Fruit fly (Drosophila melanogaster) S2 (cell line): Measurements from ENCODE around the gene CG7966.

Experiments
- CG8478 ChIP-seq: fragments of >200 bp; optimal IDR thresholded peaks from 2 replicates; lab custom pipeline; 2018
- CTCF ChIP-seq, 2 experiments: fragments of >200 bp; optimal IDR thresholded peaks; 2 replicates each; lab custom pipeline; 2018

CG7966 gene

DNA sequence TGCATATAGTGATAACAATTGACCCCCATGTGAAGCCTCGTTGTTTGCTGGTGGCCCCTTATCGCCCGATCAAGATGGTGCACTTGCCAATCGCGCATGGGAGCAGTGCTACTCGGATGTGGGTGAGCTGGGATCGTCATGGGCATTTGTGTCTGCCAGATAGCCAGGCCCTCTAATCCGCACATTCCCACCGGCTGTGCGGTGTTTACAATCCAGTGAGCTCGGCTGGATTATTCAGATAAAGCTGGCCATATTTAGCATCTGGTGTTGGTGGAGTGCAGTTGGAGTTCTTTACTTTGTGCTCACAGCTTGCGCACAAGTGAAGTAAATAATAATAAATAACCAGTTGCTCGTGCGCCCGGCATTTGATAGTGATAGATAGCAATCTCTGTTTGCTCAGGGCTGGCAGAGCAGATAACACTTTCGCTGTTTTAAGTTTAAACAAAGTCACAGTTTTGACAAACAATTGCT lies 18.2 kb downstream of the CG7966 start:
- TF ChIP-seq CG8478 (lab: Kevin White, UChicago) (no peak), CTCF (optimal IDR thresholded peaks at IDR 0.05; lab: Kevin White, UChicago) (no peak)

- TF ChIP-seq CG8478 (lab: Kevin White, UChicago) (no peak), CTCF (optimal IDR thresholded peaks at IDR 0.05; lab: Kevin White, UChicago) (no peak)
These were observed 18.9 kb downstream of the CG7966 start, which contains the start of gene ry for dm6 chr3R:13032323-13032722. Gene ry (plus strand): TSS chr3R:13032528.

- TF ChIP-seq CG8478 (lab: Kevin White, UChicago) (no peak), CTCF (optimal IDR thresholded peaks at IDR 0.05; lab: Kevin White, UChicago) (no peak)
These were observed 20.7 kb downstream of the CG7966 start, which contains the start of the genes CG46281 and CG46280 for dm6 chr3R:13030257-13031173. Gene CG46281 (minus strand): TSS chr3R:13030307. Gene CG46280 (minus strand): TSS chr3R:13030659.

dm6 chr3R:13018995-13019394 lies 32.3 kb downstream of the CG7966 start:
- TF ChIP-seq CG8478 (lab: Kevin White, UChicago) (no peak), CTCF (optimal IDR thresholded peaks at IDR 0.05; lab: Kevin White, UChicago) (no peak)

DNA sequence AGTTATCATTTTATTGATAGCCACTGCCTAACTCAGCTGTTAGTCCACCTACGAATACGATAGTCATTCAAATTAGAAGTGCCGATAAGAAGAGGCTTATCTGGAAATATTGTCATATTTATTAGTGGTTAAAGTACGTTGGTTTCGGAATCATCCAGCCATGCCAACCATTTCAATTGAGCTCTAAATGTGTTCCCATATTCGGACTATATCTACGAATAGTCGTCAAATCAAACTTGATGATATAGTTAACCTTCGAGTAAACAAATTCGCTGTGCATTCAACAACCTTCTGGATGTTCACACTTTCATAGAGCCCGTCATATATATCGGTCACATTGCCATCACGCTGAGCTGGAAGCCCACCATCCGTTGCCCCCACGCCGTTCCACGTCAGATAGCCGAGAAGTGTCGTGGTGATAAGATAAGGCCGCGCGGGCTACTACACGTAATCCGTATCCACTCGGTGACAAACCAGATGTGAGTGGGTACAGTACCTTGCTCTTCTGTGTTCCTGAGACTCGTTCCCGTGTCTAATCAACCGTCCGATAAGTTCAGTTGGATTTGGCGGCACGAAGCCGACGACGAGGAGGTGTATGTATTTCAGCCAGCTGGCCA lies 32.9 kb downstream of the CG7966 start:
- TF ChIP-seq CG8478 (lab: Kevin White, UChicago) (no peak), CTCF (optimal IDR thresholded peaks at IDR 0.05; lab: Kevin White, UChicago) (no peak)

dm6 chr3R:13017623-13018036 lies 33.6 kb downstream of the CG7966 start:
- TF ChIP-seq CG8478 (lab: Kevin White, UChicago), result no peak
- no peak for TF ChIP-seq CTCF (optimal IDR thresholded peaks at IDR 0.05; lab: Kevin White, UChicago)

DNA sequence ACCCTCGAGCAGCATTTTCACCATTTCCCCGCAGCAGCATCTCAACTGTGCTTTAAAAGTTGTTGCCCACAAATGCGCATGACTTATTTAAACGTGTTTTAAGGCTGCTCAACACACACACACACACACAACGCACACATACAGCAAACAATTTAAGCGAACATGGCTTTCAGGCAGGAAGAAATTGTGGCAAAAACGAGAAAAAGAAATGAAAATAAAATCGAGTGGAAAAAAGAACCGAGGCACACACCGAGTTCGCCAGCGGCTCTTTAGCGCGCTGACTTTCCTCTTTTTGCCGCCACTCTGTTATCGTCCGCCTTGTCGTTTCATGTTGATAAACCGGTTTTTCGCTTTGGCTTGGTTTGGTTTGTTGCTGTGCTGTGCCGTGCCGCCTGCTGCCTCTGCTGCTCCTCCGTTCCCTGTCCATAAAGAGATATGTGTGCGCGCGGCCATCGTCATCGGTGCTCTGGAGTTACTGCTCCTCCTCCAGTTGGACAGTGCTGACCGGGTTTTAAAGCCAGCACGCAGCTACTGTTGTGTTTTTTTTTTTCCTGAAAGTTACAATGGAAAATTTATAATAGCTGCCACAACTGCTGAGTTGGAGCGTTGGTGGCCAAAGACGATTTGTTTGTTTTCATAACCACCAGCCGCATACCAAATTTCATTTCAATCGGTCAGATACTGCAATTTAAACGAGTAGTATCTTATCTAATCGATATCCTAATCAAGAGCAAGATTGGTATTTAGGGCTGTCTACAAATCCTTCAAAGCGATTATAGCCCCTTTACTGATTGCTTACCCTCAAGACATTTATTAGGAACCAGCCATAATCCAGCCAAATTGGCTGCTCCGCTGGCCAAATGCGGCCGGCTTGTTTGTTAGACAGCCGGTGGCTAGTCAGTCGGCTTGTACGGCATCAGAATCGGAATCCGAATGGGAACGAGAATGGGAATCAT lies 35.2 kb downstream of the CG7966 start:
- TF ChIP-seq CTCF (optimal IDR thresholded peaks at IDR 0.05; lab: Kevin White, UChicago) (no peak), CG8478 (lab: Kevin White, UChicago) (no peak)

- TF ChIP-seq CG8478 (lab: Kevin White, UChicago) (no peak), CTCF (optimal IDR thresholded peaks at IDR 0.05; lab: Kevin White, UChicago) (no peak)
These were observed 35.9 kb downstream of the CG7966 start for dm6 chr3R:13015402-13015801.

DNA sequence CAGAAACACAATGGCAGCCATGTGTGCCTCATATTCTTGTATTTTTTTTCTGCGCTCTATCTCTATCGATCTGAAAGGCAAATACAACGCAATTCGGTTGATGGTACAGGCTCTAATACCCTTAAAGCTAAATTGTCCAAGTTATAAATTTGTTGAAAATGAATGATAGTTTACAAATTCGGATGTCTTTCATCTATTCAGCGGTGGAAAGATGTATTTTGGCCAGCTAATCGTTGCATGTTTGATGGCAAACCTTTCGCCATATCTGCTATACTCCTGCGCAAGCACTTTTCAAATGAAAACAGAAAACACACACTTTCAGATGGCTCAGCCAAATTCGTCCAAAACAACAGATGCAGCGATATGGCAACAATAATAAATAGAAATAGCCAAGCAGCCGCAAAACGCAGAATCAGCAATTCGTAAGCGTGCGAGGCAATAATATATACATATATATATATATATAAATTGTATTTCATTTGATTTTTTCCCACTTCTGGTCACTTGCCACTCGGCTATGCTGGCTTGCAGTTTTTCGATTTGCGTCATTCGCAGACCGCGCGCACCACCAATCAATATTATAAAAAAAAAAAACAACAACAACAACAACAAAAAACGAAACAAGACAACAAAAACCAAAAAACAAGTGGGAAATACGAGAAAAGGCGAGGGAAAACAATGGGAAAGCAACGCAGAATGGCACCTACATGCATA lies 36.9 kb downstream of the CG7966 start:
- TF ChIP-seq CTCF (optimal IDR thresholded peaks at IDR 0.05; lab: Kevin White, UChicago), result no peak
- TF ChIP-seq CG8478 (lab: Kevin White, UChicago), result no peak

- TF ChIP-seq CG8478 (lab: Kevin White, UChicago) (no peak), CTCF (optimal IDR thresholded peaks at IDR 0.05; lab: Kevin White, UChicago) (no peak)
These were observed 38.3 kb downstream of the CG7966 start for dm6 chr3R:13012990-13013389.

DNA sequence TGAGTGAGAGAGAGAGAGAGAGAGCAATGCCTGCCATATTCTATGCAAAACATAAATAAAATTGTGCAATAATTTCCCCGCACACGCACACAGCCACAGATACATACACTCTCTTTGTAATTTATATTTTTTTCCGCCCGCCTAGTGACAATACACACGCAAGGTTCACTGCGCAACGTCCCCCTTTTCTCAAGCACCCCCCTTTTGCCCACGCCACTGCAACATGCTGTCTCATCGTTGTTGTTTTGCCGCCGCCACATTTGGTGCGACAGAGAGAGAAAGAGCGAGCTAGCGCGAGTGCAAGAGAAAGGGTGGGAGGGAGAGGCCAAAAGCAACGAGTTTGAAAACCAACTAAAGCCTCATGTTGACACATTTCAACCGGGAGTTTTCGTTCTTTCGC lies 38.9 kb downstream of the CG7966 start:
- TF ChIP-seq CTCF (optimal IDR thresholded peaks at IDR 0.05; lab: Kevin White, UChicago), result no peak
- no peak for TF ChIP-seq CG8478 (lab: Kevin White, UChicago)

DNA sequence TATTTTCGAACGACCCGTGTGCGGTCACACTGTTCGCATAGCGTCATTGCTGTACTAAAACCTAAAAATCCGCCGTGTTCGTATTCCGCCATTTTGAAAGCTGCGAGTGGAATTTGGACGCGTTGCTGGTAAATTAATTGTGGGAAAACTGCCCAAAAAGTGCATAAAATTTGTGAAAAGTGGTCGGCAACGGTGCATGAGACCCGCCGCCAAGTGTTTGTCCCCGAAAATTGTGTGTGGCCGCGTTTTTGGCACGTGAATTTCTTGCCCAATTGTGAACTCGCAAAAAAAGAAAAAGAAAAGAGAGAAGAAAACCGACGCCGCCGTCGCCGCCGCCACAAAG lies 39.7 kb downstream of the CG7966 start, which contains the start of gene CtBP:
Gene CtBP (plus strand): TSS at position 29 of the 343 bp plus-strand sequence.
- TF ChIP-seq CTCF (optimal IDR thresholded peaks at IDR 0.05; lab: Kevin White, UChicago) (no peak), CG8478 (lab: Kevin White, UChicago) (no peak)

DNA sequence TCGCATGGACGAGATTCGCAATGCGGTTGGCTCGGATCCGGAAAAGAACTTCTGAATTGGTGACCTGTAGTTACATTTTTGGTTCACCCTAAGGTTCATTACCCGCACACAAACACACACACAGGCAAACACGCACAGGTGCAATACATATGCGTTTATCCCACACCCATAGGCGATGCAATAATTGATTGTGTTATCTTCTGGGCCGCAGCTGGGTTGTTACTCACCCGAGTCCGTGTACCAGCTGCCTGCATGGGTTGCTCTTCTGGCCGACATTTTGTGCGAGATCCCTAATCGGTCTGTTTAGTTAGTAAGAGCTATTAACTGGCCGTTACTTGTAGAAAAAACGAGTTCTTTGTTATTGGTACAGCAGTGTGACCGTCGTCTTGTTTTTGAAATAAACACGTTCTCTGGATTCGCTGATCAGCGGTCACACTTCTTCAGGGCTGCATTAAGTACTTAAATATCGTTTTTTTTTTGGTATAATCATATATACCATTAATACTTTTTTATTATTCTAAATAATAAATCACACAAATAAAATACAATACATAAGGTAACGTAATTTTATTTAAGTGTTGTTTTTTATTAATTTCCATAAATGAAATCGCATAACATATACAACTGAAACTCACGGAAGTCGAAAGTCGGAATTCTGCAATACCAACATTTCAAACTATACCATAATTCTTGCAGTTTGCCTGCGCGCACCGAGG lies 40.2 kb downstream of the CG7966 start, which contains the start of gene CG8031:
Gene CG8031 (minus strand): TSS at position 406 of the 716 bp plus-strand sequence.
- TF ChIP-seq CTCF (optimal IDR thresholded peaks at IDR 0.05; lab: Kevin White, UChicago) (no peak), CG8478 (lab: Kevin White, UChicago) (no peak)
